Worm (Caenorhabditis elegans): ENCODE results near the gene dnj-13.

The dnj-13 gene

DNA sequence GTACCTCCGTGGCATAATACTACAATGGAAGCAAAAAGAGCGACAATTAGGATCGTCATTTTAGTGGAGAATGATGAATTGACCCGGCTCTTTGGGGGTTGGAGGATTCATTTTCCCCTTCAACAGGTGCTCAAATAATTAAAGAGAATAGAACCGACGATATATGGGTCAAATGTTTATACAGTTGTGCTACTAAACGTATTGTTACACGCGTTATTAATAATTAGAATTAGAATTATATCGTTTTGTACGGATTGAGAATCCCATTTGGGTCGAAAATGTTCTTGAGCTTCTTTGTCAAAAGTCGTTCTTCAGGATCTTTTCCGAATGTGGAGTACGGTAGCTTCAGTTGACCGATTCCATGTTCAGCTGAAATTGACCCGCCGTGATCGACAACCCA is 6.8 kb upstream of the dnj-13 start, which contains the start of gene Y62F5A.9:
Gene Y62F5A.9, minus strand, starts transcription at position 101 of the 400 bp plus-strand sequence.
- TF ChIP-seq efl-1 (optimal IDR thresholded peaks at IDR 0.05) (no peak), efl-1 (GFP tag; optimal IDR thresholded peaks at IDR 0.05 in 1 of 2) (peak in 1 of 2 experiments; percentile 45), snu-23 (GFP tag; optimal IDR thresholded peaks at IDR 0.05) (peak; percentile 9), nhr-12 (tag; optimal IDR thresholded peaks at IDR 0.05) (no peak)

DNA sequence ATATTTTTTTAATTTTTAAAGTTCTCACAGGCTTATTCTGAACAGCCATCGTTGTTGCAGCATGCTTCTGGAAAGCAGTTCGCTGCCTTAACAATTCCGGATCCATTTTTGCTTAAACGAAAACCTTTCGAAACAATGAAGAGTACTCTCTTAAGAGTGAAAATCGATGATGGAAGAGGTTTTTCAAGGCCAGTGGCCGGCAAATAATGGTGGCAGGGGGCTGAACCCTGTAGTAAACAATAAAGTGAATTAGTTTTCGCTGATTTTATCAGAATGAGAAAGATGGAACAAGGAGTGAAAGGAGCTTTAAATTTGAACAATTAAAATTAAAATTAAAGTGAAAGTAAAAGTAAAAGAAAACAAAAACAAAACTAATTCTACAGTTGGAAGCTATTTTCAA is 3.1 kb upstream of the dnj-13 start, which contains the start of gene gtf-2E2:
Gene gtf-2E2, minus strand, starts transcription at position 111 of the 400 bp plus-strand sequence.
- no peak for TF ChIP-seq ceh-8 (GFP tag; optimal IDR thresholded peaks at IDR 0.05)
- peak; percentile 9 for TF ChIP-seq nhr-20 (tag; optimal IDR thresholded peaks at IDR 0.05)
- TF ChIP-seq pag-3 (tag; optimal IDR thresholded peaks at IDR 0.05; ENCODE audit: borderline replicate concordance, insufficient read depth): no peak
- TF ChIP-seq ztf-11 (tag; optimal IDR thresholded peaks at IDR 0.05): no peak
- no peak for TF ChIP-seq unc-62 (GFP tag; optimal IDR thresholded peaks at IDR 0.05)
- no peak for TF ChIP-seq Y116A8C.19 (tag; optimal IDR thresholded peaks at IDR 0.05; ENCODE audit: borderline replicate concordance)
- TF ChIP-seq nhr-76 (tag; optimal IDR thresholded peaks at IDR 0.05): no peak
- no peak for TF ChIP-seq hpl-2 (GFP tag; optimal IDR thresholded peaks at IDR 0.05)
- no peak for TF ChIP-seq pqm-1 (tag; optimal IDR thresholded peaks at IDR 0.05)
- TF ChIP-seq lin-14 (GFP tag; optimal IDR thresholded peaks at IDR 0.05): peak; percentile 46
- TF ChIP-seq nhr-19 (GFP tag; conservative IDR thresholded peaks at IDR 0.05): no peak
- TF ChIP-seq unc-86 (tag; optimal IDR thresholded peaks at IDR 0.05): no peak
- no peak for TF ChIP-seq aha-1 (tag; optimal IDR thresholded peaks at IDR 0.05)
- TF ChIP-seq nhr-12 (tag; optimal IDR thresholded peaks at IDR 0.05): no peak
- TF ChIP-seq dpl-1 (GFP tag; optimal IDR thresholded peaks at IDR 0.05): peak in 1 of 3 experiments; percentile 24
- TF ChIP-seq sptf-1 (tag; optimal IDR thresholded peaks at IDR 0.05): no peak
- TF ChIP-seq vab-15 (tag; optimal IDR thresholded peaks at IDR 0.05): no peak
- TF ChIP-seq mep-1 (tag; optimal IDR thresholded peaks at IDR 0.05): peak; percentile 69
- TF ChIP-seq snpc-4 (tag; optimal IDR thresholded peaks at IDR 0.05): no peak
- no peak for TF ChIP-seq mef-2 (tag; optimal IDR thresholded peaks at IDR 0.05)
- TF ChIP-seq nhr-47 (tag; optimal IDR thresholded peaks at IDR 0.05): no peak
- TF ChIP-seq egl-27 (tag; optimal IDR thresholded peaks at IDR 0.05): no peak
- no peak for TF ChIP-seq jun-1 (tag; optimal IDR thresholded peaks at IDR 0.05)
- TF ChIP-seq tlp-1 (tag; optimal IDR thresholded peaks at IDR 0.05): no peak
- TF ChIP-seq sup-37 (GFP tag; optimal IDR thresholded peaks at IDR 0.05): no peak
- no peak for TF ChIP-seq irx-1 (tag; optimal IDR thresholded peaks at IDR 0.05)
- TF ChIP-seq unc-130 (tag; optimal IDR thresholded peaks at IDR 0.05): no peak
- TF ChIP-seq xbp-1 (tag; optimal IDR thresholded peaks at IDR 0.05): no peak
- no peak for TF ChIP-seq sox-4 (tag; optimal IDR thresholded peaks at IDR 0.05)
- no peak for TF ChIP-seq nhr-84 (tag; optimal IDR thresholded peaks at IDR 0.05)
- no peak for TF ChIP-seq nhr-77 (tag; optimal IDR thresholded peaks at IDR 0.05)
- TF ChIP-seq nhr-28 (tag; optimal IDR thresholded peaks at IDR 0.05): no peak
- TF ChIP-seq ets-5 (GFP tag; IDR thresholded peaks at IDR 0.05): no peak
- peak; percentile 40 for TF ChIP-seq snu-23 (GFP tag; optimal IDR thresholded peaks at IDR 0.05)
- TF ChIP-seq nhr-237 (tag; optimal IDR thresholded peaks at IDR 0.05): no peak
- TF ChIP-seq hlh-17 (GFP tag; optimal IDR thresholded peaks at IDR 0.05; ENCODE audit: borderline replicate concordance): no peak
- TF ChIP-seq efl-1 (optimal IDR thresholded peaks at IDR 0.05): peak; percentile 15 to 36
- peak in 1 of 2 experiments; percentile 29 for TF ChIP-seq efl-1 (GFP tag; optimal IDR thresholded peaks at IDR 0.05 in 1 of 2)
- no peak for TF ChIP-seq lin-15B (tag; optimal IDR thresholded peaks at IDR 0.05)
- TF ChIP-seq ceh-63 (GFP tag; optimal IDR thresholded peaks at IDR 0.05): no peak
- no peak for TF ChIP-seq C04F5.9 (tag; optimal IDR thresholded peaks at IDR 0.05)
- TF ChIP-seq nhr-90 (tag; optimal IDR thresholded peaks at IDR 0.05; ENCODE audit: poor library complexity): no peak
- TF ChIP-seq blmp-1 (tag; optimal IDR thresholded peaks at IDR 0.05): peak; percentile 91
- peak; percentile 18 for TF ChIP-seq skn-1 (tag; optimal IDR thresholded peaks at IDR 0.05)
- peak in 1 of 3 experiments; percentile 35 for TF ChIP-seq ceh-82 (tag; optimal IDR thresholded peaks at IDR 0.05)
- no peak for TF ChIP-seq F16B12.6 (tag; optimal IDR thresholded peaks at IDR 0.05)
- no peak for TF ChIP-seq lin-13 (GFP tag; optimal IDR thresholded peaks at IDR 0.05)
- no peak for TF ChIP-seq zag-1 (tag; optimal IDR thresholded peaks at IDR 0.05)
- TF ChIP-seq efl-3 (GFP tag; optimal IDR thresholded peaks at IDR 0.05): no peak
- peak; percentile 4 for TF ChIP-seq swsn-7 (tag; optimal IDR thresholded peaks at IDR 0.05)
- TF ChIP-seq rnt-1 (tag; optimal IDR thresholded peaks at IDR 0.05): peak; percentile 63

All from whole organism, L1 larva.